Fruit fly (Drosophila melanogaster): ENCODE measurements around the gene CG32006.

Gene CG32006

dm6 chr4:130558-130957, 20.0 kb upstream of the CG32006 start (continued):
- TF ChIP-seq gce (GFP tag; IDR thresholded peaks at IDR 0.05) (no peak), CG16813 (GFP tag; IDR thresholded peaks at IDR 0.05; ENCODE audit: partially characterized antibody) (peak; percentile 81), HmgZ (tag; optimal IDR thresholded peaks at IDR 0.05) (no peak), Scr (GFP tag; IDR thresholded peaks at IDR 0.05; ENCODE audit: partially characterized antibody) (peak; percentile 31), CG1024 (GFP tag; IDR thresholded peaks at IDR 0.05) (peak; percentile 72), Eip74EF (GFP tag; optimal IDR thresholded peaks at IDR 0.05) (no peak), BEAF-32 (GFP tag; optimal IDR thresholded peaks at IDR 0.05) (peak; percentile 11), CG6272 (GFP tag; IDR thresholded peaks at IDR 0.05) (no peak)

DNA sequence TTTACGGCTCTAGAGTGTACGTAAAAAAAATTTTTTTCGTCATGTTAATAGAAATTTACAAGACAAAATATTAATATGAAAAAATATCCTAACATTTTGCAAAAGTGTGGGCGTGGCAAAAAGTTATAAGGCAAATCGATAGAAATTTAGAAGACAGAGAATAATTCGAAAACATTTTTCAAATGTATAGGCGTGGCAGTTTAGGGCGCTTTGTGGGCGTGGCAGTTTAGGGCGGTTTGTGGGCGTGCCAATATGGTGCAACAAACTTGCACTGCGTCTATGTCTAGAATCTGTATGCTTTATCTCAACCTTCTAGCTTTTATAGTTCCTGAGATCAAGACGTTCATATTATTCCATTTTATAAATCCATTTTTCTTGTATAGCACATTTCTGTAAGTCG, 19.6 kb upstream of the CG32006 start:
- peak in 1 of 2 experiments; percentile 7 for TF ChIP-seq Dfd (GFP tag; optimal IDR thresholded peaks at IDR 0.05)
- no peak for TF ChIP-seq CG16815 (GFP tag; optimal IDR thresholded peaks at IDR 0.05)
- TF ChIP-seq CG3065 (GFP tag; optimal IDR thresholded peaks at IDR 0.05): peak; percentile 63
- TF ChIP-seq Med (GFP tag): peak; percentile 5
- no peak for TF ChIP-seq CG17361 (GFP tag; IDR thresholded peaks at IDR 0.05)
- TF ChIP-seq CG2116 (GFP tag; optimal IDR thresholded peaks at IDR 0.05): no peak
- TF ChIP-seq CG12104 (GFP tag; optimal IDR thresholded peaks at IDR 0.05): no peak
- no peak for TF ChIP-seq Aef1 (GFP tag; IDR thresholded peaks at IDR 0.05)
- TF ChIP-seq Hr78 (GFP tag; optimal IDR thresholded peaks at IDR 0.05): no peak
- TF ChIP-seq CG1603 (tag; optimal IDR thresholded peaks at IDR 0.05): peak; percentile 12
- TF ChIP-seq vnd (GFP tag; IDR thresholded peaks at IDR 0.05; ENCODE audit: partially characterized antibody): no peak
- no peak for TF ChIP-seq wdn (GFP tag; IDR thresholded peaks at IDR 0.05)

DNA sequence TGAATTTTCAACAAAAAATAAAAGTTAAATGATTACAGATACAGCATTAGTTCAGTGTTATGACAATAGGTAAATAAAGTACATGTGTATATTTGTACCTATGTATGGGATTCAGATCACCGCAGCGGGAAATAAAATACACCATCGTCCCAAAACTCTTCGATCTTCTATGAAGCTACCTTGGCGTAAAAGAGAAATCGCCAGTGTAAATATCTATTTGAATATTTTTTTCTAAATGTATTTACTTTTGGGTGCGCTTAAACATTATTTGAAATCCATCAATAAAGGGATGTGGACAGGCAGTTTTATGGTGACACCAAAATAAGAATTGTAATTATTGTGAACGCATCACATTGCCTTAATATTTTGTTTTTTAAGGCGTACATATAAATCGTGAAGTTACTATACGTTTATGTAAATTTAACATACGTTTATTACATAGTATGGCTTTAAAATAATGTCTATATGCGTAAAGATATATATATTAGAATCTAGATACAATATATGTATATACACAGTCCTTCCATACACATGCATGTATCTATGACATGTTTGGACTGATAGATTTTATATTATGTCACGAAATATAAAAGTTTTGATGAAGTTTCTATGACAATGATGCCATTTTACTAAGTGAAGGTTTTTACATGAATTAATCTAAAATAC, 18.5 kb upstream of the CG32006 start, which contains the start of gene anne:
Gene anne, plus strand, starts transcription at position 263 of the 666 bp plus-strand sequence.
- TF ChIP-seq Hsf (GFP tag; optimal IDR thresholded peaks at IDR 0.05) (peak; percentile 21), Nf-YB (GFP tag; optimal IDR thresholded peaks at IDR 0.05) (no peak), CG11723 (GFP tag; optimal IDR thresholded peaks at IDR 0.05) (peak; percentile 99), Deaf1 (tag; optimal IDR thresholded peaks at IDR 0.05) (no peak), CG8944 (GFP tag; optimal IDR thresholded peaks at IDR 0.05) (no peak), Trl (optimal IDR thresholded peaks at IDR 0.05) (no peak), Trl (GFP tag; optimal IDR thresholded peaks at IDR 0.05) (no peak), nom (GFP tag; optimal IDR thresholded peaks at IDR 0.05) (peak; percentile 10), inv (GFP tag; IDR thresholded peaks at IDR 0.05; ENCODE audit: partially characterized antibody) (no peak), B-H1 (GFP tag; IDR thresholded peaks at IDR 0.05) (no peak), sna (GFP tag; IDR thresholded peaks at IDR 0.05; ENCODE audit: partially characterized antibody) (no peak), sqz (GFP tag; optimal IDR thresholded peaks at IDR 0.05) (peak; percentile 14), CG4424 (GFP tag; optimal IDR thresholded peaks at IDR 0.05) (peak; percentile 16), ab (GFP tag; optimal IDR thresholded peaks at IDR 0.05) (no peak), az2 (GFP tag; optimal IDR thresholded peaks at IDR 0.05) (no peak), Atf6 (GFP tag; IDR thresholded peaks at IDR 0.05) (no peak), CG15073 (GFP tag; optimal IDR thresholded peaks at IDR 0.05) (no peak), CrebB (tag; optimal IDR thresholded peaks at IDR 0.05) (no peak), CG15011 (GFP tag; optimal IDR thresholded peaks at IDR 0.05) (no peak), NfI (GFP tag; optimal IDR thresholded peaks at IDR 0.05) (no peak), CG30431 (GFP tag; optimal IDR thresholded peaks at IDR 0.05) (no peak), otp (GFP tag; IDR thresholded peaks at IDR 0.05) (no peak), Max (GFP tag; optimal IDR thresholded peaks at IDR 0.05) (no peak), phol (tag; optimal IDR thresholded peaks at IDR 0.05) (peak; percentile 68), Poxn (GFP tag; IDR thresholded peaks at IDR 0.05) (no peak), pho (GFP tag; optimal IDR thresholded peaks at IDR 0.05) (peak; percentile 12), Spps (tag; optimal IDR thresholded peaks at IDR 0.05) (no peak), CG8388 (GFP tag; optimal IDR thresholded peaks at IDR 0.05) (no peak)

All from whole organism, embryonic.